Worm (Caenorhabditis elegans) whole organism, midembryonic: Measurements from ENCODE around the gene glr-4.
A peak's percentile ranks its signal among the peaks of the same experiment; 100 is the strongest.

Experiments used
- T22C8.4 ChIP-seq: fragments of 200-800 bp; sonication (Bioruptor generic); IDR thresholded peaks from 2 replicates; pipeline ENCODE4 v1.3.6; 2022; ENCODE audit warnings: missing genetic modification characterization, missing compliant biosample characterization
- cog-1 ChIP-seq: sonication (generic microtip); optimal IDR thresholded peaks from 2 replicates; lab custom pipeline; 2016; ENCODE audit warnings: missing genetic modification characterization, missing compliant biosample characterization
- flt-1 ChIP-seq: fragments of 200-800 bp; sonication (Bioruptor generic); IDR thresholded peaks from 2 replicates; pipeline ENCODE4 v1.3.6; 2022; ENCODE audit warnings: missing genetic modification characterization, missing compliant biosample characterization
- klf-2 ChIP-seq: fragments of 200-800 bp; sonication (Bioruptor generic); conservative IDR thresholded peaks from 2 replicates; pipeline ENCODE4 v1.3.6; 2022; ENCODE audit warnings: missing genetic modification reagents, missing genetic modification characterization, missing compliant biosample characterization
- med-1 ChIP-seq: sonication (generic microtip); optimal IDR thresholded peaks from 2 replicates; lab custom pipeline; 2017; ENCODE audit warnings: missing genetic modification characterization, mild to moderate bottlenecking, missing compliant biosample characterization, antibody characterized with exemption, missing genetic modification reagents; ENCODE audit not compliant: insufficient read depth
- ref-1 ChIP-seq: fragments of 200-800 bp; sonication (Bioruptor generic); conservative IDR thresholded peaks from 2 replicates; pipeline ENCODE4 v1.3.6; 2022; ENCODE audit warnings: missing genetic modification reagents, missing genetic modification characterization, missing compliant biosample characterization
- tab-1 ChIP-seq: fragments of 200-800 bp; sonication (Bioruptor generic); IDR thresholded peaks from 2 replicates; pipeline ENCODE4 v1.3.6; 2022; ENCODE audit warnings: missing genetic modification characterization, missing compliant biosample characterization
- ztf-23 ChIP-seq: fragments of 200-800 bp; sonication (Bioruptor generic); IDR thresholded peaks from 2 replicates; pipeline ENCODE4 v1.3.6; 2022; ENCODE audit warnings: missing genetic modification reagents, missing genetic modification characterization, missing compliant biosample characterization
- ztf-29 ChIP-seq: fragments of 200-800 bp; sonication (Bioruptor generic); IDR thresholded peaks from 2 replicates; pipeline ENCODE4 v1.3.6; 2022; ENCODE audit warnings: missing genetic modification reagents, missing genetic modification characterization, missing compliant biosample characterization

Gene glr-4

DNA sequence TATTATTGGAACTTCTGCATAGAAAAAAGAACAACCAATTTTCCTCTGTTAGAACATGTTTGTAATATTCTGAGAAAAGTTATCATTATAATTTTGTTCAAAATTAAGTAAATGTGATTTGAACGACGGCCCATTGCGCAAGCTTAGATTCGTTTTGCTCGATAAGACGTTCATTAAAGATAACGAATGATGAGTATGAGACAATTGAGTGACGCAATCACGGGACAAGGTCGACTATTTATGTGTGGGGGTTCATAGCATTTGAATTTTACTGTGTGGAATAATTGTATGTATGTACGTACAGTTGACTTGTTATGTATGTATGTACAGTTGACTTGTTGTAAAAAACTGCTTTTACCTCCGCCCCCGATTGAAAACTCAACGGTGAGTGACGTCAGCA is 25.2 kb upstream of the glr-4 start:
- TF ChIP-seq ztf-23 (GFP tag; lab: Robert Waterston, UW) (no peak), klf-2 (GFP tag; lab: Robert Waterston, UW) (no peak), tab-1 (GFP tag; lab: Robert Waterston, UW) (no peak), med-1 (GFP tag; lab: Kevin White, UChicago) (no peak), ztf-29 (GFP tag; lab: Robert Waterston, UW) (no peak), T22C8.4 (GFP tag; lab: Robert Waterston, UW) (no peak), ref-1 (no peak), cog-1 (tag; lab: Kevin White, UChicago) (no peak), flt-1 (no peak)

DNA sequence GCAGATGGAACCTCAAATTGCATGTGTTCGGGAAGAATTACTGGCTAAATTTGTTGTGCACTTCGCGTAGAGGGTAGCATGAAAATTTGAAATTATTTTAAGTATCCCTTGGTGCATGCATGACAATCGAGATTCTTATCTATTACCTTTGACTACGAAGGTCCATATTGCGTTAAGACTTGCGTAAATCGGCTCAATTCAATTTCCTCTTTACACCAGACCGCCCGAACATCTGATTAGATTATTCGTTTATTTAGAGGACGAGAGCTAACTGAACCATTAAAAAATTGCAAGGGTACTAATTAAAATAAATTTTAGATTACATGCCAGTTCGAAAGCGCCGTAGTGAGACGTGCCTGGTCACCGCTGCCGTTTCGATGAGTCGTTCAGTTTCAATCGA is 23.5 kb upstream of the glr-4 start:
- TF ChIP-seq cog-1 (tag; lab: Kevin White, UChicago) (no peak), flt-1 (no peak), ztf-29 (GFP tag; lab: Robert Waterston, UW) (no peak), ref-1 (no peak), T22C8.4 (GFP tag; lab: Robert Waterston, UW) (no peak), med-1 (GFP tag; lab: Kevin White, UChicago) (no peak), tab-1 (GFP tag; lab: Robert Waterston, UW) (no peak), klf-2 (GFP tag; lab: Robert Waterston, UW) (no peak), ztf-23 (GFP tag; lab: Robert Waterston, UW) (no peak)

DNA sequence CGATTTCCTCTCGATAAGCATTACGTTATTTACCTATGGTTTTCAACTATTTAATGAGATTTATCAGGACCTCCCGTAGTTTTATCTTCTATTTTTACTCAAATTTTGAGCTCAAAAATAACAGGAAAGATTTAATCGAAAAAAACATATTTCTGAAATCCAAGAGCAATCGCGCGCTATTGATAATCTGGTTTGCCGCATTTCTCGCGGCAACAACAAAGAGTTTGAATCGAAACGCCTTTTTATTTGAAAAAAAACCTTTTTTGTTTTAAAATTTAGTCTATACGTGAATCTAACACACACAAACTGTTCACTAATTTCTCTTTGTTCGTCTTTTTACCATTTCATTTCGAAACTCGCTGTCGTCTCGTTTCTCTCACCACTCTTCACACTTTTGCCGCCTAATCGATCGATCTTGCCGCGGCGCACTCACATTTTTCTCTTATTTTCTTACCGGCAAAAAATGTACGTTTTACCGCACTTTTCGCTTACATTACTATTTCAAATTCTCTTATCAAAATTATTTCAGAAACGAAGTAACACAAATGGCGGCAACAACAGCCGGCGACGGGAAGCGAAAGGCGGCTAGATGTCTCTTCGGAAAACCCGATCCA is 22.1 kb upstream of the glr-4 start, which contains the start of gene cki-2:
Gene cki-2 (plus strand): TSS at position 337 of the 614 bp plus-strand sequence.
- TF ChIP-seq T22C8.4 (GFP tag; lab: Robert Waterston, UW) (peak; percentile 37; the same call in 1 of the 2 replicates), ztf-23 (GFP tag; lab: Robert Waterston, UW) (no peak), tab-1 (GFP tag; lab: Robert Waterston, UW) (no peak), klf-2 (GFP tag; lab: Robert Waterston, UW) (no peak), ztf-29 (GFP tag; lab: Robert Waterston, UW) (no peak), med-1 (GFP tag; lab: Kevin White, UChicago) (no peak), ref-1 (no peak)

DNA sequence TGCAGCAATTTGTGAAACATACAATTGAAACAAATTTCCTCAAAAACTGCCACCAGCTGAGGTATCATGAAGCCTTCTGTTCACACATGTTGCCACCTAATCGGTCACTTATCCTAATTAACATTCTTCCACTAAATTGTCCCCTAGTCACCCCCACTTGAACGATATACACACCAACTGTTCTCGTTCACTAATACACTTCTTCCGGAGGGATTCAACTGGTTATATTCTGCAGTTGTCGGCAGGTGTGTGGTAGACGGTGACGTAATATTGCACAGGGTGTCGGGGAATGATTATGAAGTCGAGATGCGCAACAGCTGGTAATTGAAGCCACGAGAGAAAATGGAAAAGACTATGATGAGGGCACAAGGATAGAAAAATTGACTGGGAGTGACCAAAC is 21.3 kb upstream of the glr-4 start:
- TF ChIP-seq ref-1 (no peak), T22C8.4 (GFP tag; lab: Robert Waterston, UW) (no peak), cog-1 (tag; lab: Kevin White, UChicago) (no peak), med-1 (GFP tag; lab: Kevin White, UChicago) (no peak), ztf-29 (GFP tag; lab: Robert Waterston, UW) (no peak), ztf-23 (GFP tag; lab: Robert Waterston, UW) (no peak), klf-2 (GFP tag; lab: Robert Waterston, UW) (no peak), flt-1 (no peak), tab-1 (GFP tag; lab: Robert Waterston, UW) (no peak)

DNA sequence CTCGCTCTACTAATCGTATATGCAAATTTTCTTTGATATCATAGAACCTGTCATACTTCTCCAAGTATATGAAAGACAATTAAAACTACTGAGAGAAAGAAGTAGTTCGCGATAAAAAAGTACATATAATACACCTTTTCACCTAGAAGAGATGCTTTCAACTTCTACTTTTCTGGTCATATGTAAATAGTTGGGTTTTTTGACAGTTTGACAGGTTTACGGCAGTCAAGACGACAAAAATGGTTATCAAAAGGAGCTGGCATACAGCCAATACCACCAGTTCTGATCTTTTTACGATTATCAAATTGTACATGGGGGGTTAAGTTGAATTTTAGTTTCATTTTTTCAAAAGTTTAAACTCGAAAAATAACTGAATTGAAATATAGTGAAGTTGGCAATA is 20.8 kb upstream of the glr-4 start:
- TF ChIP-seq flt-1: no peak
- no peak for TF ChIP-seq med-1 (GFP tag; lab: Kevin White, UChicago)
- no peak for TF ChIP-seq ztf-23 (GFP tag; lab: Robert Waterston, UW)
- TF ChIP-seq tab-1 (GFP tag; lab: Robert Waterston, UW): no peak
- no peak for TF ChIP-seq cog-1 (tag; lab: Kevin White, UChicago)
- no peak for TF ChIP-seq ref-1
- no peak for TF ChIP-seq klf-2 (GFP tag; lab: Robert Waterston, UW)
- TF ChIP-seq ztf-29 (GFP tag; lab: Robert Waterston, UW): no peak
- no peak for TF ChIP-seq T22C8.4 (GFP tag; lab: Robert Waterston, UW)

DNA sequence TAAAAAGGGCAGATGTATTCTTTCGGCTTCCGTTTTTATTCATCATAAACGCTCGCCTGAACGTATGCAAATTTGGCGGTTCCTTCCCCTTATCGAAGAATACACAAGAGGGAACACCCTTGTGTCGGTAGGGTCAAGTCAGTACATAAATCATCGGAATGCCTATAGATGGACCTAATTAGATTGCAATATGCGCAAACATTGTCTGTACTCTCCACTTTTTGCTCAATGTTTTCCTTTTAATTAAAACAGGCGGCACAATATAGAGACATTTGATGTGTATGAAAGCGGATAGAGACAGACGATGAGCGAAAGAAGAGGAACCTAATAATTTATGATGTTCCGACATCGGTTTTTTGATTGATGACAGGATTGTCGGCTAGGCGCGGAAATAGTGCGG is 20.1 kb upstream of the glr-4 start:
- TF ChIP-seq cog-1 (tag; lab: Kevin White, UChicago) (peak; percentile 57), T22C8.4 (GFP tag; lab: Robert Waterston, UW) (no peak), tab-1 (GFP tag; lab: Robert Waterston, UW) (0 out of 2 replicates have a peak, but pooled peaks have one; percentile 32)

DNA sequence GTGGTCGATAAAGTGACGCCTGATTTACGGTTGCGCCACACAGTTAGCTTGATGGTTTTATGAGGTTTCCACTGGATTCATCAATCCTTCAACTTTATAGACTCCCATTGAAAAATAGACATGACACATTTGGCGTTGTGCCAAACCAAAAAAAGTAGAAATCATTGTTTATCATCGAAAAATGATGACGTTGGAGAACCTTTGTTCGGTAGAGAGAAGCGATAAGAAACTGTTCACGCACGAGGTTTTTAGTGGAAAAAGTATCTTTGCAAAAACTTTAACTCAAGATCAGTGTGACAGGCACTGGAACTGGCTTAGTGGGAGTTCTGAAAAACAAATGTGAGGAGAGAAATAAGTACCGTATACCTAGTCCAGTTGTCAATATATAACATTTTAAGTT is 19.5 kb upstream of the glr-4 start:
- TF ChIP-seq cog-1 (tag; lab: Kevin White, UChicago): no peak
- no peak for TF ChIP-seq ztf-23 (GFP tag; lab: Robert Waterston, UW)
- TF ChIP-seq med-1 (GFP tag; lab: Kevin White, UChicago): no peak
- no peak for TF ChIP-seq flt-1
- TF ChIP-seq klf-2 (GFP tag; lab: Robert Waterston, UW): no peak
- TF ChIP-seq ref-1: no peak
- TF ChIP-seq T22C8.4 (GFP tag; lab: Robert Waterston, UW): no peak
- TF ChIP-seq tab-1 (GFP tag; lab: Robert Waterston, UW): no peak
- TF ChIP-seq ztf-29 (GFP tag; lab: Robert Waterston, UW): no peak

DNA sequence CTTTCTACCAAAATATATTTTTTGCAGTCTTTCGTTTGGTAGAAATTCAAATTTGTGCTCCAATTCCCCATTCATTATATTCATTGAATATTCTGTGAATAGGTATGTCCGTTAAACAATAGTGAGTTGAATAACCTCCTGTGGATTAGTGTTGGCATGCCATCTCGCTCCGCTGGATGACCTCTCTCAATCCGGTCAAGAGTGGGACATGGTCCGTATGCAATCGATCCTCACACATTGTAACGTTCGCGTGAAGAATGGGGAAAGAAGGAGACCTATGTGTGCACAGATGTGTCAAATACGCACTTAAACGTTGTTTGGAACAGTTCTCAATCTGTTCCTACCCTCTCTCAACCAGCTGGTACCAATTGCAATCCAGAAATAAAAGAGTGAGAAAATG is 19.1 kb upstream of the glr-4 start:
- TF ChIP-seq T22C8.4 (GFP tag; lab: Robert Waterston, UW) (0 out of 2 replicates have a peak, but pooled peaks have one; percentile 25), klf-2 (GFP tag; lab: Robert Waterston, UW) (no peak)

DNA sequence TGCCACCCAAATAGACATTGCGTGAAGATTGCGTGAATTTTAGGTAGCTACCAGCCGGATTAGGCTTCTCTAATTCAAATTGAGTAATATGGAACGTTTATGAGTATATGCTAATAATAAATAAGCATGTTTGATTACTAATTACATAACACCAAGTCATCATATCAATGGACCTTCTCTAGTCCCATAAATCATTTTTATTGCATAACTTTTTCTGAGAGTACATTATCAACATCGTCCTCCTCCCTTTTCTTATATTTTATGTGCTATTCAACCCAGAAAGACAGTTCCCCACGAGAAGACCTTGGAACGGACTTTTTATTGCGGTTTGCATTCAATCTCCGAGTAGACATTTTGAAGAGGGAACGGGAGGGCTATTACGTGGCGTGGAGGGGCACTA is 18.2 kb upstream of the glr-4 start:
- no peak for TF ChIP-seq ztf-23 (GFP tag; lab: Robert Waterston, UW)
- TF ChIP-seq ref-1: no peak
- TF ChIP-seq med-1 (GFP tag; lab: Kevin White, UChicago): no peak
- no peak for TF ChIP-seq T22C8.4 (GFP tag; lab: Robert Waterston, UW)
- 0 out of 2 replicates have a peak, but pooled peaks have one; percentile 43 for TF ChIP-seq klf-2 (GFP tag; lab: Robert Waterston, UW)
- peak; percentile 61; the same call in 1 of the 2 replicates for TF ChIP-seq flt-1
- TF ChIP-seq tab-1 (GFP tag; lab: Robert Waterston, UW): no peak
- TF ChIP-seq ztf-29 (GFP tag; lab: Robert Waterston, UW): 0 out of 2 replicates have a peak, but pooled peaks have one; percentile 26
- TF ChIP-seq cog-1 (tag; lab: Kevin White, UChicago): peak; percentile 36
